Fruit fly (Drosophila melanogaster) whole organism, adult: Measurements from ENCODE around the gene ras.

Experiments used
- CG1620 ChIP-seq: fragments of 200-800 bp; sonication (Bioruptor generic); optimal IDR thresholded peaks from 2 replicates; lab custom pipeline; 2016; ENCODE audit warnings: missing biosample characterization, missing genetic modification characterization
- CG33017 ChIP-seq: fragments of 200-800 bp; sonication (Bioruptor generic); optimal IDR thresholded peaks from 2 replicates; lab custom pipeline; 2018; ENCODE audit warnings: missing biosample characterization, mild to moderate bottlenecking, missing genetic modification characterization, moderate library complexity
- Hr96 ChIP-seq: fragments of 200-800 bp; sonication (Bioruptor generic); optimal IDR thresholded peaks from 2 replicates; lab custom pipeline; 2016; ENCODE audit warnings: missing biosample characterization, missing genetic modification characterization
- Mnt ChIP-seq: fragments of 200-800 bp; sonication (Bioruptor generic); optimal IDR thresholded peaks from 2 replicates; lab custom pipeline; 2016; ENCODE audit warnings: missing biosample characterization, mild to moderate bottlenecking, missing genetic modification characterization
- bab1 ChIP-seq: fragments of 200-800 bp; sonication (Bioruptor generic); optimal IDR thresholded peaks from 3 replicates; lab custom pipeline; 2019; ENCODE audit warnings: missing biosample characterization, mild to moderate bottlenecking, missing genetic modification characterization, moderate library complexity
- kay ChIP-seq: fragments of 200-800 bp; sonication (Bioruptor generic); peaks from one replicate; lab custom pipeline; 2016; ENCODE audit warnings: missing biosample characterization, missing genetic modification characterization, borderline replicate concordance
- pad ChIP-seq: fragments of 200-800 bp; sonication (Bioruptor generic); optimal IDR thresholded peaks from 3 replicates; lab custom pipeline; 2017; ENCODE audit warnings: missing biosample characterization, missing genetic modification characterization, mild to moderate bottlenecking, moderate library complexity, missing genetic modification reagents
- toe ChIP-seq: fragments of 200-800 bp; sonication (Bioruptor generic); optimal IDR thresholded peaks from 2 replicates; lab custom pipeline; 2016; ENCODE audit warnings: missing biosample characterization, missing genetic modification characterization

DNA sequence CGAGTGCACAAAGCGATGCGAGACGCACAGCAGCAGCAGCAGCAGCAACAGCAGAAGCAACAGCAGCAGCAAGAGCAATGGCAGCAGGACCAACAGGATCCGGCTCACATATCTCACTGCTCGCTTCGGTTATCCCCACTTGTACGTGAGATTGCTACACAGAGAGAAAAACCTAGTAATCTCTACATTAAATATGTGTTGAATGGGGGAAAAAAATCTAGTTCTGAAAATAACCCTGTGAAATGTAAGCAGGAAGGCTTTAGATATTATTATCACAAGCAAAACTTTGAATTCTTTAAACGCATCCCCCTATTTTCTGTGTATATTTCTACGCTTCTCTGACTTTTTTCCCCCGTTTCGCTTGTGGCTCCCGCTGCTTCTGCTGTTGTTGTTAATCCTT is 46.6 kb upstream of the ras start:
- TF ChIP-seq CG1620 (GFP tag; lab: Kevin White, UChicago) (no peak), Mnt (GFP tag; lab: Kevin White, UChicago) (no peak), Hr96 (GFP tag; lab: Kevin White, UChicago) (no peak), bab1 (GFP tag; lab: Kevin White, UChicago) (no peak), toe (GFP tag; lab: Kevin White, UChicago) (no peak), pad (GFP tag; lab: Kevin White, UChicago) (no peak), CG33017 (no peak), kay (GFP tag; lab: Kevin White, UChicago) (no peak)
